Fruit fly (Drosophila melanogaster): ENCODE data around the gene msk.

dm6 chr3L:8071192-8071591, 44.8 kb upstream of the msk start:
- TF ChIP-seq CG16815 (GFP tag; optimal IDR thresholded peaks at IDR 0.05) (no peak), az2 (GFP tag; optimal IDR thresholded peaks at IDR 0.05) (no peak), Eip74EF (GFP tag; optimal IDR thresholded peaks at IDR 0.05) (no peak), MBD-R2 (GFP tag; IDR thresholded peaks at IDR 0.05) (no peak), nau (GFP tag; optimal IDR thresholded peaks at IDR 0.05) (no peak), Bgb (GFP tag; IDR thresholded peaks at IDR 0.05; ENCODE audit: partially characterized antibody) (no peak), HHEX (GFP tag; optimal IDR thresholded peaks at IDR 0.05) (no peak), psq (GFP tag; optimal IDR thresholded peaks at IDR 0.05) (no peak), CG32767 (GFP tag; IDR thresholded peaks at IDR 0.05) (no peak), CG14441 (GFP tag; IDR thresholded peaks at IDR 0.05) (no peak), scrt (GFP tag; optimal IDR thresholded peaks at IDR 0.05) (no peak), cad (GFP tag; optimal IDR thresholded peaks at IDR 0.05) (no peak), NC2α (GFP tag; optimal IDR thresholded peaks at IDR 0.05) (no peak), Rfx (GFP tag; IDR thresholded peaks at IDR 0.05) (no peak)

Data from whole organism, embryonic.